1 fruit fly cellular context compared by ENCODE assay signal in the genomic region with DNA sequence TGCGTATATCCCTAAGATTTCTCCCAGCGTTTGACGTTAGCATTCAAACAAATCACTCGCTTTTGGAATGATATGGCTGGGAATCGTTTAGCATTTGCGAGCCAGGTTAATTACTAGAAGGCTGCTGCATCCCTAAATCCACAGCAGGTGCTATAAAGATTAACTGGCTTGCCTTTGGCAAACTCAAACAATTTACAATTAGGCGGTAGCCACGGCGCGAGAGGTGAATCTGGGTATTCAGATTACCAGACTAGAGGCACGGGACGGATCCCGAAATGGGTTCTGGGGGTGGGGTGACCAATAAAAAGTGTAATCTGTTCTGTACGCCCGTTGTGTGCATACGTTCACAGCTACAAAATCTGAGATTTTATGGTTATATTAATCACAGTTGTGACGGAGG.
TF ChIP-seq lines count a peak whose summit lies in the region.

Gene CG11892, plus strand, starts transcription at position 384 of the 400 bp plus-strand sequence.

TF ChIP-seq in whole organism, embryonic, 481 proteins besides CTCF, POLR2A, EP300 and RAD21 (continued from another document):
- TF ChIP-seq sug (tag; optimal IDR thresholded peaks at IDR 0.05; lab: Kevin White, UChicago) (peak; percentile 48), GATAe (GFP tag; conservative IDR thresholded peaks at IDR 0.05; lab: Robert Waterston, UW) (no peak), sd (tag; optimal IDR thresholded peaks at IDR 0.05; lab: Kevin White, UChicago) (peak; percentile 31), Sox100B (GFP tag; optimal IDR thresholded peaks at IDR 0.05; lab: Kevin White, UChicago) (peak; percentile 17), chif (GFP tag; optimal IDR thresholded peaks at IDR 0.05; lab: Kevin White, UChicago) (no peak), CG10543 (GFP tag; optimal IDR thresholded peaks at IDR 0.05; lab: Kevin White, UChicago) (peak; percentile 72), CG34224 (GFP tag; IDR thresholded peaks at IDR 0.05; lab: Robert Waterston, UW; ENCODE audit: partially characterized antibody) (no peak), oc (tag; optimal IDR thresholded peaks at IDR 0.05; lab: Kevin White, UChicago) (no peak), fd64A (GFP tag; optimal IDR thresholded peaks at IDR 0.05; lab: Kevin White, UChicago) (peak; percentile 19), her (GFP tag; optimal IDR thresholded peaks at IDR 0.05; lab: Kevin White, UChicago) (peak; percentile 6), CG8290 (GFP tag; optimal IDR thresholded peaks at IDR 0.05; lab: Kevin White, UChicago) (no peak), CG8290 (tag; optimal IDR thresholded peaks at IDR 0.05; lab: Kevin White, UChicago) (peak in 1 of 2 experiments; percentile 93), CG10209 (GFP tag; optimal IDR thresholded peaks at IDR 0.05; lab: Kevin White, UChicago) (peak; percentile 26), kni (GFP tag; optimal IDR thresholded peaks at IDR 0.05; lab: Kevin White, UChicago) (no peak), lab (GFP tag; optimal IDR thresholded peaks at IDR 0.05; lab: Kevin White, UChicago) (peak; percentile 83), MESR4 (GFP tag; optimal IDR thresholded peaks at IDR 0.05; lab: Kevin White, UChicago) (no peak), z (GFP tag; IDR thresholded peaks at IDR 0.05; lab: Robert Waterston, UW) (no peak), Ets65A (GFP tag; lab: Kevin White, UChicago) (peak; percentile 88), caup (GFP tag; optimal IDR thresholded peaks at IDR 0.05; lab: Kevin White, UChicago; ENCODE audit: severe bottlenecking) (peak; percentile 58), E2f2 (GFP tag; IDR thresholded peaks at IDR 0.05; lab: Robert Waterston, UW) (no peak), salm (tag; optimal IDR thresholded peaks at IDR 0.05; lab: Kevin White, UChicago) (peak; percentile 16), sqz (GFP tag; optimal IDR thresholded peaks at IDR 0.05; lab: Kevin White, UChicago) (no peak), CG11695 (GFP tag; IDR thresholded peaks at IDR 0.05; lab: Robert Waterston, UW) (0 out of 3 replicates have a peak, but pooled peaks have one; percentile 20), CG3281 (GFP tag; optimal IDR thresholded peaks at IDR 0.05; lab: Kevin White, UChicago) (peak; percentile 66), cwo (GFP tag; optimal IDR thresholded peaks at IDR 0.05; lab: Kevin White, UChicago) (peak; percentile 54), row (GFP tag; IDR thresholded peaks at IDR 0.05; lab: Robert Waterston, UW) (no peak), wek (GFP tag; optimal IDR thresholded peaks at IDR 0.05; lab: Kevin White, UChicago) (peak; percentile 49), CG8281 (tag; optimal IDR thresholded peaks at IDR 0.05; lab: Kevin White, UChicago) (peak; percentile 19), pnt (GFP tag; optimal IDR thresholded peaks at IDR 0.05; lab: Kevin White, UChicago) (no peak), Hsf (GFP tag; optimal IDR thresholded peaks at IDR 0.05; lab: Kevin White, UChicago) (no peak), CG4282 (GFP tag; optimal IDR thresholded peaks at IDR 0.05; lab: Kevin White, UChicago) (no peak), Dp (GFP tag; optimal IDR thresholded peaks at IDR 0.05; lab: Kevin White, UChicago) (no peak), schlank (tag; optimal IDR thresholded peaks at IDR 0.05; lab: Kevin White, UChicago) (peak; percentile 79), tgo (GFP tag; IDR thresholded peaks at IDR 0.05; lab: Robert Waterston, UW) (no peak), fd3F (GFP tag; optimal IDR thresholded peaks at IDR 0.05; lab: Kevin White, UChicago) (peak; percentile 28), exex (tag; optimal IDR thresholded peaks at IDR 0.05; lab: Kevin White, UChicago) (peak; percentile 15), odd (GFP tag; optimal IDR thresholded peaks at IDR 0.05; lab: Kevin White, UChicago) (peak; percentile 66), CG4360 (GFP tag; IDR thresholded peaks at IDR 0.05; lab: Robert Waterston, UW) (no peak), CG6854 (GFP tag; optimal IDR thresholded peaks at IDR 0.05; lab: Kevin White, UChicago) (peak; percentile 40), CG3847 (GFP tag; IDR thresholded peaks at IDR 0.05; lab: Robert Waterston, UW) (no peak), tll (GFP tag; optimal IDR thresholded peaks at IDR 0.05; lab: Kevin White, UChicago) (no peak), p53 (GFP tag; optimal IDR thresholded peaks at IDR 0.05; lab: Kevin White, UChicago) (no peak), CG13296 (GFP tag; optimal IDR thresholded peaks at IDR 0.05; lab: Kevin White, UChicago) (peak; percentile 76), Hey (tag; optimal IDR thresholded peaks at IDR 0.05; lab: Kevin White, UChicago) (peak; percentile 53), Hand (GFP tag; optimal IDR thresholded peaks at IDR 0.05; lab: Kevin White, UChicago) (peak; percentile 12), CG2120 (GFP tag; optimal IDR thresholded peaks at IDR 0.05; lab: Kevin White, UChicago) (peak; percentile 44), CG3407 (GFP tag; optimal IDR thresholded peaks at IDR 0.05; lab: Kevin White, UChicago) (peak; percentile 42), ash1 (GFP tag; optimal IDR thresholded peaks at IDR 0.05; lab: Kevin White, UChicago) (peak; percentile 45), CG11247 (GFP tag; IDR thresholded peaks at IDR 0.05; lab: Robert Waterston, UW) (no peak), Eip74EF (GFP tag; optimal IDR thresholded peaks at IDR 0.05; lab: Kevin White, UChicago) (no peak), CG31365 (tag; optimal IDR thresholded peaks at IDR 0.05; lab: Kevin White, UChicago) (no peak), pan (optimal IDR thresholded peaks at IDR 0.05; lab: Kevin White, UChicago) (no peak), pan (GFP tag; optimal IDR thresholded peaks at IDR 0.05 in 1 of 2, IDR thresholded peaks at IDR 0.05 in 1 of 2) (no peak), C15 (GFP tag; IDR thresholded peaks at IDR 0.05; lab: Robert Waterston, UW) (0 out of 3 replicates have a peak, but pooled peaks have one; percentile 32), scrt (GFP tag; optimal IDR thresholded peaks at IDR 0.05; lab: Kevin White, UChicago) (peak; percentile 68), H2.0 (GFP tag; IDR thresholded peaks at IDR 0.05; lab: Robert Waterston, UW) (no peak), CG12104 (GFP tag; optimal IDR thresholded peaks at IDR 0.05; lab: Kevin White, UChicago) (peak; percentile 38), CG12942 (GFP tag; optimal IDR thresholded peaks at IDR 0.05; lab: Kevin White, UChicago) (no peak), CoRest (tag; optimal IDR thresholded peaks at IDR 0.05; lab: Kevin White, UChicago) (no peak), Opbp (GFP tag; IDR thresholded peaks at IDR 0.05; lab: Robert Waterston, UW; ENCODE audit: partially characterized antibody) (no peak), CG1602 (GFP tag; optimal IDR thresholded peaks at IDR 0.05; lab: Kevin White, UChicago) (no peak)
